Worm (Caenorhabditis elegans): ENCODE results near the gene ztf-31.

Gene ztf-31

DNA sequence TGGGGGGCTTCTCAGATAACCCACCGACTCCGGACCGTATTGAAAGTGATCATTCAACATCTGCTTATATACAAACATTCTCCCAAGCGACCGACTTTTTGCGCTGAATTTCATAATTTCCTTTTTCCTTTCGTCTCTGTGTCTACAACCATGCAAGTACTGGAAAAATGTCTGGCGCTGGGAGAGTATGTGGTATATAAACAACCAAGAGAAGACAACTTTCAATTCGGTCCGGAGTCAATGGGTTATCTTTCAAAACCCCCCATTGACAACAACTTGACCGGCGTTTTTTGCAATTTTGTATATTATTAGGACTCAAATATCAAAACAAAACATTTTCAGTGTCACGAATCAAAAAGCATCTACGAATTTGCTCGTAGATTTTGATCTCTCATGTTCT lies 37.3 kb downstream of the ztf-31 start (continued):
- TF ChIP-seq daf-16 (GFP tag; optimal IDR thresholded peaks at IDR 0.05) (peak; percentile 1 to 86), daf-16 (tag; optimal IDR thresholded peaks at IDR 0.05) (peak; percentile 85), dmd-6 (GFP tag; IDR thresholded peaks at IDR 0.05) (peak; percentile 80), skn-1 (tag; optimal IDR thresholded peaks at IDR 0.05) (no peak), nhr-6 (tag; optimal IDR thresholded peaks at IDR 0.05) (no peak), R02D3.7 (tag; optimal IDR thresholded peaks at IDR 0.05) (no peak), T20F7.1 (GFP tag; optimal IDR thresholded peaks at IDR 0.05) (peak; percentile 87), snpc-4 (tag; optimal IDR thresholded peaks at IDR 0.05) (peak; percentile 96), sdz-12 (GFP tag; optimal IDR thresholded peaks at IDR 0.05) (peak; percentile 74), nhr-25 (tag; optimal IDR thresholded peaks at IDR 0.05; ENCODE audit: borderline replicate concordance, insufficient read depth) (no peak), nhr-237 (tag; optimal IDR thresholded peaks at IDR 0.05) (no peak), unc-130 (GFP tag; optimal IDR thresholded peaks at IDR 0.05) (no peak), pqm-1 (tag; optimal IDR thresholded peaks at IDR 0.05) (peak; percentile 26), lir-3 (tag; optimal IDR thresholded peaks at IDR 0.05) (peak; percentile 4), nhr-11 (tag; optimal IDR thresholded peaks at IDR 0.05) (peak; percentile 72), egl-27 (tag; optimal IDR thresholded peaks at IDR 0.05) (no peak), egl-43 (GFP tag; IDR thresholded peaks at IDR 0.05) (no peak; the same call in 1 of the 2 replicates), dpl-1 (GFP tag; optimal IDR thresholded peaks at IDR 0.05) (peak; percentile 76), cey-2 (tag; optimal IDR thresholded peaks at IDR 0.05; ENCODE audit: borderline replicate concordance, insufficient read depth) (no peak), mep-1 (tag; optimal IDR thresholded peaks at IDR 0.05) (peak; percentile 83), hlh-30 (tag; optimal IDR thresholded peaks at IDR 0.05; ENCODE audit: insufficient read depth) (peak; percentile 60), daf-19 (GFP tag; conservative IDR thresholded peaks at IDR 0.05) (0 out of 2 replicates have a peak, but pooled peaks have one; percentile 48), ceh-82 (tag; optimal IDR thresholded peaks at IDR 0.05) (no peak), spr-3 (GFP tag; optimal IDR thresholded peaks at IDR 0.05) (peak; percentile 28), lin-1 (GFP tag; IDR thresholded peaks at IDR 0.05) (peak; percentile 84), spr-1 (tag; optimal IDR thresholded peaks at IDR 0.05) (peak; percentile 20), madf-5 (GFP tag; IDR thresholded peaks at IDR 0.05) (no peak), mdl-1 (tag; optimal IDR thresholded peaks at IDR 0.05) (peak in 1 of 2 experiments; percentile 25), aha-1 (tag) (peak; percentile 52), nhr-76 (tag; optimal IDR thresholded peaks at IDR 0.05) (no peak), nhr-48 (tag; optimal IDR thresholded peaks at IDR 0.05) (peak; percentile 59), lsy-2 (tag; optimal IDR thresholded peaks at IDR 0.05) (peak in 1 of 2 experiments; percentile 89), tra-1 (GFP tag; IDR thresholded peaks at IDR 0.05) (peak; percentile 79; the same call in 1 of the 2 replicates), lin-38 (GFP tag; IDR thresholded peaks at IDR 0.05) (peak; percentile 84), madf-9 (GFP tag; conservative IDR thresholded peaks at IDR 0.05) (peak; percentile 73), zip-11 (GFP tag; IDR thresholded peaks at IDR 0.05) (no peak), ama-1 (optimal IDR thresholded peaks at IDR 0.05) (no peak), daf-8 (GFP tag; IDR thresholded peaks at IDR 0.05) (no peak), nhr-10 (tag; optimal IDR thresholded peaks at IDR 0.05) (no peak), arid-1 (GFP tag; conservative IDR thresholded peaks at IDR 0.05) (no peak), hif-1 (tag; optimal IDR thresholded peaks at IDR 0.05) (peak in 1 of 2 experiments; percentile 61), attf-4 (tag; optimal IDR thresholded peaks at IDR 0.05) (no peak), zfp-3 (GFP tag; conservative IDR thresholded peaks at IDR 0.05) (peak; percentile 57; the same call in 1 of the 2 replicates), nhr-42 (GFP tag; IDR thresholded peaks at IDR 0.05) (peak; percentile 81), ceh-44 (GFP tag; IDR thresholded peaks at IDR 0.05) (no peak), F44E2.7 (GFP tag; IDR thresholded peaks at IDR 0.05) (no peak), pha-4 (GFP tag; IDR thresholded peaks at IDR 0.05) (no peak), pha-4 (tag; optimal IDR thresholded peaks at IDR 0.05) (no peak), dve-1 (tag; optimal IDR thresholded peaks at IDR 0.05; ENCODE audit: insufficient read depth) (peak; percentile 96), duxl-1 (tag; optimal IDR thresholded peaks at IDR 0.05; ENCODE audit: poor library complexity) (peak; percentile 72), mdt-29 (GFP tag; IDR thresholded peaks at IDR 0.05) (no peak), Y105C5A.15 (GFP tag; IDR thresholded peaks at IDR 0.05) (no peak)
